Worm (Caenorhabditis elegans) whole organism, L1 larva: ENCODE data around the gene paqr-1.

Experiments used
- C04F5.9 ChIP-seq: sonication (generic microtip); optimal IDR thresholded peaks from 2 replicates; lab custom pipeline; 2016; ENCODE audit warnings: missing genetic modification characterization, missing compliant biosample characterization
- C16A3.4 ChIP-seq: fragments of 150-350 bp; optimal IDR thresholded peaks from 2 replicates; lab custom pipeline; 2014; ENCODE audit warnings: missing biosample characterization, missing genetic modification characterization
- C34B4.2 ChIP-seq: sonication (generic microtip); optimal IDR thresholded peaks from 2 replicates; lab custom pipeline; 2017; ENCODE audit warnings: mild to moderate bottlenecking, missing genetic modification characterization, missing compliant biosample characterization
- Y116A8C.19 ChIP-seq: sonication (generic microtip); optimal IDR thresholded peaks from 2 replicates; lab custom pipeline; 2016; ENCODE audit warnings: missing compliant biosample characterization, missing genetic modification characterization, borderline replicate concordance
- aha-1 ChIP-seq: fragments of 150-350 bp; optimal IDR thresholded peaks from 2 replicates; lab custom pipeline; 2014; ENCODE audit warnings: missing biosample characterization, missing genetic modification characterization
- alr-1 ChIP-seq: fragments of 200-800 bp; sonication (Bioruptor generic); optimal IDR thresholded peaks from 2 replicates; lab custom pipeline; 2018; ENCODE audit warnings: borderline replicate concordance, mild to moderate bottlenecking, missing genetic modification characterization, missing compliant biosample characterization
- aly-2 ChIP-seq: fragments of 150-350 bp; optimal IDR thresholded peaks from 2 replicates; lab custom pipeline; 2014; ENCODE audit warnings: missing biosample characterization, missing genetic modification characterization
- blmp-1 ChIP-seq: fragments of 150-350 bp; optimal IDR thresholded peaks from 2 replicates; lab custom pipeline; 2014; ENCODE audit warnings: missing biosample characterization, missing genetic modification characterization
- ceh-8 ChIP-seq: fragments of 200-800 bp; sonication (Bioruptor generic); optimal IDR thresholded peaks from 2 replicates; lab custom pipeline; 2018; ENCODE audit warnings: mild to moderate bottlenecking, missing genetic modification characterization, moderate library complexity, missing compliant biosample characterization
- ceh-82 ChIP-seq, 3 experiments: fragments of 150-350 bp in 1 of 3; sonication (generic microtip) in 2 of 3; optimal IDR thresholded peaks; 2 replicates each; lab custom pipeline; 2014 to 2017; ENCODE audit warnings: missing biosample characterization in 3 of 3, missing genetic modification characterization in 3 of 3
- ceh-88 ChIP-seq: fragments of 200-800 bp; sonication (Bioruptor generic); IDR thresholded peaks from 2 replicates; pipeline ENCODE4 v1.3.6; 2022; ENCODE audit warnings: missing genetic modification characterization, missing compliant biosample characterization
- ces-1 ChIP-seq: fragments of 150-350 bp; optimal IDR thresholded peaks from 2 replicates; lab custom pipeline; 2014; ENCODE audit warnings: missing biosample characterization, missing genetic modification reagents, missing genetic modification characterization
- dpl-1 ChIP-seq, 3 experiments: fragments of 150-350 bp in 2 of 3; sonication (generic microtip) in 1 of 3; optimal IDR thresholded peaks; 2 replicates each; lab custom pipeline; 2014 to 2017; ENCODE audit warnings: missing biosample characterization in 3 of 3, missing genetic modification characterization in 3 of 3, missing genetic modification reagents in 3 of 3
- efl-1 ChIP-seq, 4 experiments: fragments of 150-350 bp; optimal IDR thresholded peaks in 3 of 4; peaks in 1 of 4; 1 replicate in 1 of 4; 2 replicates in 3 of 4; lab custom pipeline; 2014; ENCODE audit warnings: missing biosample characterization in 2 of 4, missing genetic modification characterization in 2 of 4, missing genetic modification reagents in 2 of 4
- egl-27 ChIP-seq, 2 experiments: fragments of 150-350 bp in 1 of 2; sonication (generic microtip); optimal IDR thresholded peaks; 3 replicates each; lab custom pipeline; 2017 to 2018; ENCODE audit warnings: missing biosample characterization in 2 of 2, missing genetic modification characterization in 2 of 2, missing genetic modification reagents in 2 of 2
- elt-2 ChIP-seq: sonication (generic microtip); optimal IDR thresholded peaks from 2 replicates; lab custom pipeline; 2016; ENCODE audit warnings: missing genetic modification characterization, mild to moderate bottlenecking, inconsistent platforms, missing compliant biosample characterization, missing genetic modification reagents
- ets-5 ChIP-seq: fragments of 200-800 bp; sonication (Bioruptor generic); IDR thresholded peaks from 2 replicates; pipeline ENCODE4 v1.3.6; 2022; ENCODE audit warnings: missing genetic modification characterization, missing compliant biosample characterization
- fkh-10 ChIP-seq: sonication (generic microtip); optimal IDR thresholded peaks from 2 replicates; lab custom pipeline; 2017; ENCODE audit warnings: missing biosample characterization, missing genetic modification reagents, missing genetic modification characterization
- fkh-8 ChIP-seq: sonication (generic microtip); optimal IDR thresholded peaks from 2 replicates; lab custom pipeline; 2016; ENCODE audit warnings: mild to moderate bottlenecking, missing genetic modification characterization, missing compliant biosample characterization
- fos-1 ChIP-seq: fragments of 150-350 bp; optimal IDR thresholded peaks from 2 replicates; lab custom pipeline; 2014; ENCODE audit warnings: missing biosample characterization, missing genetic modification characterization
- grh-1 ChIP-seq: fragments of 200-800 bp; sonication (Bioruptor generic); IDR thresholded peaks from 2 replicates; pipeline ENCODE4 v1.3.6; 2022; ENCODE audit warnings: missing genetic modification reagents, missing genetic modification characterization, missing compliant biosample characterization
- irx-1 ChIP-seq: sonication (generic microtip); optimal IDR thresholded peaks from 2 replicates; lab custom pipeline; 2016; ENCODE audit warnings: missing genetic modification characterization, missing compliant biosample characterization
- isw-1 ChIP-seq: fragments of 200-800 bp; sonication (Bioruptor generic); IDR thresholded peaks from 2 replicates; pipeline ENCODE4 v1.3.6; 2022; ENCODE audit warnings: missing genetic modification characterization, missing compliant biosample characterization
- jun-1 ChIP-seq: fragments of 150-350 bp; optimal IDR thresholded peaks from 2 replicates; lab custom pipeline; 2014; ENCODE audit warnings: missing biosample characterization, missing genetic modification reagents, missing genetic modification characterization
- lin-15B ChIP-seq: fragments of 150-350 bp; sonication (generic microtip); optimal IDR thresholded peaks from 3 replicates; lab custom pipeline; 2014; ENCODE audit warnings: missing biosample characterization, missing genetic modification characterization
- lin-39 ChIP-seq: fragments of 150-350 bp; optimal IDR thresholded peaks from 2 replicates; lab custom pipeline; 2014; ENCODE audit warnings: missing biosample characterization, missing genetic modification reagents, missing genetic modification characterization
- lsy-2 ChIP-seq, 2 experiments: fragments of 150-350 bp; optimal IDR thresholded peaks; 2 replicates each; lab custom pipeline; 2014; ENCODE audit warnings: missing biosample characterization in 2 of 2, missing genetic modification characterization in 2 of 2
- mab-9 ChIP-seq: fragments of 200-800 bp; sonication (Bioruptor generic); IDR thresholded peaks from 2 replicates; pipeline ENCODE4 v1.3.6; 2022; ENCODE audit warnings: missing genetic modification reagents, missing genetic modification characterization, missing compliant biosample characterization
- mdl-1 ChIP-seq, 2 experiments: fragments of 150-350 bp; optimal IDR thresholded peaks; 2 replicates each; lab custom pipeline; 2014 to 2017; ENCODE audit warnings: missing biosample characterization in 2 of 2, missing genetic modification characterization in 2 of 2, inconsistent platforms in 1 of 2
- nhr-11 ChIP-seq: fragments of 150-350 bp; optimal IDR thresholded peaks from 2 replicates; lab custom pipeline; 2014; ENCODE audit warnings: missing biosample characterization, missing genetic modification characterization
- nhr-12 ChIP-seq: sonication (generic microtip); optimal IDR thresholded peaks from 2 replicates; lab custom pipeline; 2017; ENCODE audit warnings: missing biosample characterization, missing genetic modification characterization
- nhr-20 ChIP-seq: sonication (generic microtip); optimal IDR thresholded peaks from 2 replicates; lab custom pipeline; 2016; ENCODE audit warnings: mild to moderate bottlenecking, missing genetic modification characterization, missing compliant biosample characterization
- nhr-237 ChIP-seq: fragments of 150-350 bp; optimal IDR thresholded peaks from 2 replicates; lab custom pipeline; 2014; ENCODE audit warnings: missing biosample characterization, missing genetic modification characterization
- nhr-47 ChIP-seq: sonication (generic microtip); optimal IDR thresholded peaks from 2 replicates; lab custom pipeline; 2016; ENCODE audit warnings: mild to moderate bottlenecking, missing genetic modification characterization, moderate library complexity, missing compliant biosample characterization
- nhr-71 ChIP-seq: sonication (generic microtip); optimal IDR thresholded peaks from 2 replicates; lab custom pipeline; 2016; ENCODE audit warnings: mild to moderate bottlenecking, missing genetic modification characterization, moderate library complexity, missing compliant biosample characterization
- nhr-76 ChIP-seq: sonication (generic microtip); optimal IDR thresholded peaks from 2 replicates; lab custom pipeline; 2017; ENCODE audit warnings: missing biosample characterization, missing genetic modification characterization
- nhr-90 ChIP-seq: sonication (generic microtip); optimal IDR thresholded peaks from 2 replicates; lab custom pipeline; 2016; ENCODE audit warnings: mild to moderate bottlenecking, missing genetic modification characterization, missing compliant biosample characterization; ENCODE audit not compliant: poor library complexity
- pag-3 ChIP-seq: sonication (generic microtip); optimal IDR thresholded peaks from 2 replicates; lab custom pipeline; 2017; ENCODE audit warnings: missing genetic modification characterization, mild to moderate bottlenecking, missing compliant biosample characterization, antibody characterized with exemption, borderline replicate concordance; ENCODE audit not compliant: insufficient read depth
- pax-3 ChIP-seq: fragments of 200-800 bp; sonication (Bioruptor generic); optimal IDR thresholded peaks from 2 replicates; lab custom pipeline; 2018; ENCODE audit warnings: mild to moderate bottlenecking, missing genetic modification characterization, moderate library complexity, missing compliant biosample characterization
- pqm-1 ChIP-seq: sonication (generic microtip); optimal IDR thresholded peaks from 3 replicates; lab custom pipeline; 2017; ENCODE audit warnings: missing biosample characterization, missing genetic modification characterization
- snpc-4 ChIP-seq: fragments of 150-350 bp; optimal IDR thresholded peaks from 2 replicates; lab custom pipeline; 2014; ENCODE audit warnings: missing biosample characterization, missing genetic modification characterization
- snu-23 ChIP-seq: sonication (generic microtip); optimal IDR thresholded peaks from 2 replicates; lab custom pipeline; 2016; ENCODE audit warnings: missing genetic modification characterization, missing compliant biosample characterization
- sox-4 ChIP-seq: sonication (generic microtip); optimal IDR thresholded peaks from 2 replicates; lab custom pipeline; 2016; ENCODE audit warnings: missing genetic modification characterization, missing compliant biosample characterization
- swsn-7 ChIP-seq: sonication (generic microtip); optimal IDR thresholded peaks from 2 replicates; lab custom pipeline; 2016; ENCODE audit warnings: missing genetic modification characterization, missing compliant biosample characterization
- unc-130 ChIP-seq: fragments of 150-350 bp; optimal IDR thresholded peaks from 2 replicates; lab custom pipeline; 2017; ENCODE audit warnings: missing biosample characterization, missing genetic modification characterization, inconsistent platforms
- unc-30 ChIP-seq: sonication (generic microtip); optimal IDR thresholded peaks from 2 replicates; lab custom pipeline; 2017; ENCODE audit warnings: missing biosample characterization, missing genetic modification characterization
- unc-62 ChIP-seq: fragments of 150-350 bp; optimal IDR thresholded peaks from 2 replicates; lab custom pipeline; 2014; ENCODE audit warnings: missing biosample characterization, missing genetic modification reagents, missing genetic modification characterization
- unc-98 ChIP-seq: fragments of 200-800 bp; sonication (Bioruptor generic); IDR thresholded peaks from 2 replicates; pipeline ENCODE4 v1.3.6; 2022; ENCODE audit warnings: missing genetic modification characterization, missing compliant biosample characterization
- vab-15 ChIP-seq: sonication (generic microtip); optimal IDR thresholded peaks from 2 replicates; lab custom pipeline; 2017; ENCODE audit warnings: missing genotype, mild to moderate bottlenecking, missing genetic modification characterization, missing compliant biosample characterization
- zag-1 ChIP-seq: fragments of 150-350 bp; optimal IDR thresholded peaks from 2 replicates; lab custom pipeline; 2014; ENCODE audit warnings: missing biosample characterization, missing genetic modification characterization

Gene paqr-1

ce11 chrIV:6555388-6556330 lies at the start of gene paqr-1:
Gene paqr-1 (minus strand): TSS chrIV:6555438.
- no peak for TF ChIP-seq nhr-76
- no peak for TF ChIP-seq zag-1 (tag; lab: Kevin White, UChicago)
- no peak for TF ChIP-seq ceh-8 (GFP tag; lab: Kevin White, UChicago)
- peak; percentile 51 for TF ChIP-seq snu-23 (GFP tag; lab: Kevin White, UChicago)
- peak; percentile 22 for TF ChIP-seq unc-130 (tag; lab: Kevin White, UChicago)
- TF ChIP-seq nhr-90, result peak; percentile 50
- TF ChIP-seq unc-62 (GFP tag; lab: Kevin White, UChicago), result no peak
- TF ChIP-seq jun-1, result no peak
- TF ChIP-seq aly-2 (tag; lab: Kevin White, UChicago), result no peak
- no peak for TF ChIP-seq nhr-12 (tag; lab: Kevin White, UChicago)
- no peak for TF ChIP-seq unc-98 (GFP tag; lab: Robert Waterston, UW)
- TF ChIP-seq alr-1 (tag; lab: Kevin White, UChicago), result no peak
- no peak for TF ChIP-seq pag-3 (tag; lab: Kevin White, UChicago)
- TF ChIP-seq elt-2, result peak; percentile 50
- TF ChIP-seq pqm-1 (tag; lab: Kevin White, UChicago), result no peak
- no peak for TF ChIP-seq nhr-11 (tag; lab: Kevin White, UChicago)
- TF ChIP-seq fos-1 (tag; lab: Kevin White, UChicago), result no peak
- TF ChIP-seq vab-15 (tag; lab: Kevin White, UChicago), result no peak
- no peak for TF ChIP-seq egl-27 (tag; optimal IDR thresholded peaks at IDR 0.05; lab: Kevin White, UChicago)
- TF ChIP-seq C04F5.9 (tag; lab: Kevin White, UChicago), result no peak
- TF ChIP-seq ets-5 (GFP tag; lab: Robert Waterston, UW), result no peak
- no peak for TF ChIP-seq ces-1 (GFP tag; lab: Kevin White, UChicago)
- TF ChIP-seq nhr-20 (tag; lab: Kevin White, UChicago), result peak; percentile 76
- TF ChIP-seq snpc-4 (tag; lab: Kevin White, UChicago), result no peak
- peak; percentile 40 for TF ChIP-seq blmp-1 (tag; lab: Kevin White, UChicago)
- no peak for TF ChIP-seq mab-9 (GFP tag; lab: Robert Waterston, UW)
- TF ChIP-seq lsy-2 (tag; optimal IDR thresholded peaks at IDR 0.05; lab: Kevin White, UChicago), result peak; percentile 34 to 43
- TF ChIP-seq ceh-82 (tag; optimal IDR thresholded peaks at IDR 0.05; lab: Kevin White, UChicago), result peak in 1 of 3 experiments; percentile 39
- no peak for TF ChIP-seq pax-3
- TF ChIP-seq efl-1 (optimal IDR thresholded peaks at IDR 0.05; lab: Kevin White, UChicago), result peak; percentile 80 to 85
- TF ChIP-seq efl-1 (GFP tag; optimal IDR thresholded peaks at IDR 0.05 in 1 of 2; lab: Kevin White, UChicago), result peak; percentile 81 to 94
- TF ChIP-seq ceh-88, result no peak
- TF ChIP-seq C34B4.2 (tag; lab: Kevin White, UChicago), result no peak
- TF ChIP-seq sox-4 (tag; lab: Kevin White, UChicago), result no peak
- TF ChIP-seq swsn-7 (tag; lab: Kevin White, UChicago), result peak; percentile 2
- no peak for TF ChIP-seq Y116A8C.19
- TF ChIP-seq fkh-10 (GFP tag; lab: Kevin White, UChicago), result no peak
- TF ChIP-seq aha-1, result no peak
- TF ChIP-seq grh-1 (GFP tag; lab: Robert Waterston, UW), result no peak
- TF ChIP-seq nhr-71 (tag; lab: Kevin White, UChicago), result peak; percentile 72
- TF ChIP-seq mdl-1 (tag; optimal IDR thresholded peaks at IDR 0.05; lab: Kevin White, UChicago), result peak in 1 of 2 experiments; percentile 74
- peak; percentile 50 for TF ChIP-seq nhr-47 (tag; lab: Kevin White, UChicago)
- peak; percentile 60 for TF ChIP-seq fkh-8 (tag; lab: Kevin White, UChicago)
- TF ChIP-seq dpl-1 (GFP tag; optimal IDR thresholded peaks at IDR 0.05; lab: Kevin White, UChicago), result peak; percentile 55 to 86 (median 71)
- no peak for TF ChIP-seq unc-30 (tag; lab: Kevin White, UChicago)
- peak; percentile 27 for TF ChIP-seq lin-15B (tag; lab: Kevin White, UChicago)
- no peak for TF ChIP-seq lin-39 (tag; lab: Kevin White, UChicago)
- TF ChIP-seq C16A3.4, result no peak
- no peak for TF ChIP-seq nhr-237 (tag; lab: Kevin White, UChicago)
- TF ChIP-seq irx-1 (tag; lab: Kevin White, UChicago), result peak; percentile 19
- peak; percentile 27; the same call in 1 of the 2 replicates for TF ChIP-seq isw-1
